Fruit fly (Drosophila melanogaster): ENCODE data around the gene CG14989.

dm6 chr3L:4120358-4121349 lies 33.3 kb downstream of the CG14989 start:
- TF ChIP-seq h (optimal IDR thresholded peaks at IDR 0.05) (no peak), insv (optimal IDR thresholded peaks at IDR 0.05) (no peak)
